Worm (Caenorhabditis elegans) whole organism, late embryonic: ENCODE measurements around the gene srx-8.

ENCODE experiments used
- F13H6.1 ChIP-seq: sonication (generic microtip); optimal IDR thresholded peaks from 2 replicates; lab custom pipeline; 2016; ENCODE audit warnings: missing genetic modification characterization, missing compliant biosample characterization
- Y22D7AL.16 ChIP-seq: sonication (generic microtip); optimal IDR thresholded peaks from 2 replicates; lab custom pipeline; 2016; ENCODE audit warnings: missing genetic modification characterization, missing compliant biosample characterization
- ceh-14 ChIP-seq: sonication (generic microtip); optimal IDR thresholded peaks from 2 replicates; lab custom pipeline; 2016; ENCODE audit warnings: missing genotype, missing genetic modification characterization, missing compliant biosample characterization
- ceh-19 ChIP-seq: fragments of 200-800 bp; sonication (Bioruptor generic); optimal IDR thresholded peaks from 2 replicates; lab custom pipeline; 2018; ENCODE audit warnings: mild to moderate bottlenecking, missing genetic modification characterization, missing compliant biosample characterization
- ceh-22 ChIP-seq: sonication (generic microtip); optimal IDR thresholded peaks from 2 replicates; lab custom pipeline; 2017; ENCODE audit warnings: missing biosample characterization, missing genetic modification characterization
- ceh-30 ChIP-seq: fragments of 150-350 bp; optimal IDR thresholded peaks from 2 replicates; lab custom pipeline; 2014; ENCODE audit warnings: missing biosample characterization, missing genetic modification characterization
- ceh-34 ChIP-seq: sonication (generic microtip); optimal IDR thresholded peaks from 2 replicates; lab custom pipeline; 2016; ENCODE audit warnings: mild to moderate bottlenecking, missing genetic modification characterization, missing compliant biosample characterization
- ceh-45 ChIP-seq: fragments of 200-800 bp; sonication (Bioruptor generic); IDR thresholded peaks from 2 replicates; pipeline ENCODE4 v1.3.6; 2022; ENCODE audit warnings: missing genetic modification reagents, missing genetic modification characterization, missing compliant biosample characterization
- ceh-48 ChIP-seq: sonication (generic microtip); optimal IDR thresholded peaks from 2 replicates; lab custom pipeline; 2016; ENCODE audit warnings: missing genetic modification characterization, inconsistent platforms, missing compliant biosample characterization
- ceh-6 ChIP-seq: fragments of 200-800 bp; sonication (Bioruptor generic); optimal IDR thresholded peaks from 2 replicates; lab custom pipeline; 2018; ENCODE audit warnings: mild to moderate bottlenecking, missing genetic modification characterization, missing compliant biosample characterization
- che-1 ChIP-seq: sonication (generic microtip); optimal IDR thresholded peaks from 2 replicates; lab custom pipeline; 2016; ENCODE audit warnings: mild to moderate bottlenecking, missing genetic modification characterization, missing compliant biosample characterization
- dmd-4 ChIP-seq: sonication (generic microtip); optimal IDR thresholded peaks from 2 replicates; lab custom pipeline; 2016; ENCODE audit warnings: borderline replicate concordance, missing genetic modification characterization, missing compliant biosample characterization
- dve-1 ChIP-seq: sonication (generic microtip); optimal IDR thresholded peaks from 2 replicates; lab custom pipeline; 2017; ENCODE audit warnings: antibody characterized with exemption, mild to moderate bottlenecking, missing genetic modification characterization, missing compliant biosample characterization
- elt-2 ChIP-seq: sonication (generic microtip); optimal IDR thresholded peaks from 2 replicates; lab custom pipeline; 2016; ENCODE audit warnings: missing genetic modification reagents, missing genetic modification characterization, missing compliant biosample characterization
- elt-4 ChIP-seq: sonication (generic microtip); optimal IDR thresholded peaks from 2 replicates; lab custom pipeline; 2016; ENCODE audit warnings: missing genetic modification characterization, missing compliant biosample characterization
- ets-4 ChIP-seq: sonication (generic microtip); optimal IDR thresholded peaks from 2 replicates; lab custom pipeline; 2016; ENCODE audit warnings: missing genetic modification characterization, missing compliant biosample characterization
- fkh-10 ChIP-seq: fragments of 150-350 bp; optimal IDR thresholded peaks from 2 replicates; lab custom pipeline; 2014; ENCODE audit warnings: missing biosample characterization, missing genetic modification reagents, missing genetic modification characterization
- fkh-6 ChIP-seq: sonication (generic microtip); optimal IDR thresholded peaks from 2 replicates; lab custom pipeline; 2016; ENCODE audit warnings: missing genetic modification characterization, missing compliant biosample characterization
- hlh-15 ChIP-seq: sonication (generic microtip); optimal IDR thresholded peaks from 2 replicates; lab custom pipeline; 2016; ENCODE audit warnings: missing genetic modification characterization, missing compliant biosample characterization
- hlh-6 ChIP-seq: sonication (generic microtip); optimal IDR thresholded peaks from 2 replicates; lab custom pipeline; 2016; ENCODE audit warnings: missing genotype, missing genetic modification characterization, missing compliant biosample characterization
- lim-6 ChIP-seq: sonication (generic microtip); optimal IDR thresholded peaks from 2 replicates; lab custom pipeline; 2016; ENCODE audit warnings: missing genetic modification characterization, missing compliant biosample characterization
- nfya-1 ChIP-seq: sonication (generic microtip); optimal IDR thresholded peaks from 2 replicates; lab custom pipeline; 2017; ENCODE audit warnings: missing genetic modification characterization, mild to moderate bottlenecking, missing compliant biosample characterization, antibody characterized with exemption, moderate library complexity
- nhr-11 ChIP-seq: fragments of 150-350 bp; optimal IDR thresholded peaks from 2 replicates; lab custom pipeline; 2014; ENCODE audit warnings: missing biosample characterization, missing genetic modification characterization
- nhr-232 ChIP-seq: sonication (generic microtip); optimal IDR thresholded peaks from 2 replicates; lab custom pipeline; 2016; ENCODE audit warnings: missing genetic modification characterization, missing compliant biosample characterization
- npax-4 ChIP-seq: sonication (generic microtip); optimal IDR thresholded peaks from 2 replicates; lab custom pipeline; 2016; ENCODE audit warnings: missing genetic modification characterization, missing compliant biosample characterization
- odd-2 ChIP-seq: sonication (generic microtip); optimal IDR thresholded peaks from 2 replicates; lab custom pipeline; 2017; ENCODE audit warnings: antibody characterized with exemption, mild to moderate bottlenecking, missing genetic modification characterization, missing compliant biosample characterization
- pat-9 ChIP-seq: fragments of 200-800 bp; sonication (Bioruptor generic); optimal IDR thresholded peaks from 2 replicates; lab custom pipeline; 2018; ENCODE audit warnings: mild to moderate bottlenecking, missing genetic modification characterization, moderate library complexity, missing compliant biosample characterization
- pqm-1 ChIP-seq: sonication (generic microtip); optimal IDR thresholded peaks from 2 replicates; lab custom pipeline; 2016; ENCODE audit warnings: missing genetic modification characterization, missing compliant biosample characterization
- ref-2 ChIP-seq: sonication (generic microtip); optimal IDR thresholded peaks from 2 replicates; lab custom pipeline; 2016; ENCODE audit warnings: missing genetic modification characterization, missing compliant biosample characterization
- rnt-1 ChIP-seq: sonication (generic microtip); optimal IDR thresholded peaks from 2 replicates; lab custom pipeline; 2016; ENCODE audit warnings: missing genetic modification characterization, missing compliant biosample characterization
- syd-9 ChIP-seq: sonication (generic microtip); optimal IDR thresholded peaks from 2 replicates; lab custom pipeline; 2016; ENCODE audit warnings: mild to moderate bottlenecking, missing genetic modification characterization, moderate library complexity, missing compliant biosample characterization
- tbx-7 ChIP-seq: sonication (generic microtip); optimal IDR thresholded peaks from 2 replicates; lab custom pipeline; 2016; ENCODE audit warnings: missing genotype, missing genetic modification characterization, missing compliant biosample characterization
- ttx-3 ChIP-seq: sonication (generic microtip); optimal IDR thresholded peaks from 2 replicates; lab custom pipeline; 2016; ENCODE audit warnings: missing genetic modification reagents, missing genetic modification characterization, missing compliant biosample characterization
- unc-3 ChIP-seq, 2 experiments: fragments of 200-800 bp in 1 of 2; sonication (Bioruptor generic) in 1 of 2; sonication (generic microtip) in 1 of 2; conservative IDR thresholded peaks in 1 of 2; optimal IDR thresholded peaks in 1 of 2; 2 replicates each; pipeline versions ENCODE4 v1.3.6 to Lab custom; 2016 to 2022; ENCODE audit warnings: missing compliant biosample characterization in 2 of 2, missing genetic modification characterization in 2 of 2, missing genetic modification reagents in 1 of 2
- unc-86 ChIP-seq: sonication (generic microtip); optimal IDR thresholded peaks from 2 replicates; lab custom pipeline; 2016; ENCODE audit warnings: missing genetic modification characterization, missing compliant biosample characterization
- ztf-16 ChIP-seq: sonication (generic microtip); optimal IDR thresholded peaks from 2 replicates; lab custom pipeline; 2017; ENCODE audit warnings: missing genetic modification characterization, missing compliant biosample characterization

Gene srx-8

ce11 chrV:568105-568504 lies 12.2 kb upstream of the srx-8 start, which contains the start of gene sri-72:
Gene sri-72 (minus strand): TSS chrV:568205.
- no peak for TF ChIP-seq pqm-1 (tag; lab: Kevin White, UChicago)
- TF ChIP-seq nhr-232: no peak
- no peak for TF ChIP-seq ceh-30 (tag; lab: Kevin White, UChicago)
- no peak for TF ChIP-seq ceh-48 (tag; lab: Kevin White, UChicago)
- no peak for TF ChIP-seq ref-2 (tag; lab: Kevin White, UChicago)
- TF ChIP-seq hlh-6: no peak

ce11 chrV:565984-566383 lies 10.0 kb upstream of the srx-8 start, which contains the start of gene sri-73:
Gene sri-73 (minus strand): TSS chrV:566084.
- TF ChIP-seq che-1 (tag; lab: Kevin White, UChicago): no peak
- TF ChIP-seq unc-3 (GFP tag; conservative IDR thresholded peaks at IDR 0.05; lab: Robert Waterston, UW): no peak
- no peak for TF ChIP-seq unc-3 (tag; optimal IDR thresholded peaks at IDR 0.05; lab: Kevin White, UChicago)
- TF ChIP-seq rnt-1 (tag; lab: Kevin White, UChicago): no peak
- TF ChIP-seq nhr-232: no peak
- no peak for TF ChIP-seq unc-86 (tag; lab: Kevin White, UChicago)
- TF ChIP-seq pat-9 (tag; lab: Kevin White, UChicago): no peak
- no peak for TF ChIP-seq Y22D7AL.16 (tag; lab: Kevin White, UChicago)
- TF ChIP-seq ceh-34 (tag; lab: Kevin White, UChicago): no peak
- TF ChIP-seq fkh-10 (GFP tag; lab: Kevin White, UChicago): no peak

DNA sequence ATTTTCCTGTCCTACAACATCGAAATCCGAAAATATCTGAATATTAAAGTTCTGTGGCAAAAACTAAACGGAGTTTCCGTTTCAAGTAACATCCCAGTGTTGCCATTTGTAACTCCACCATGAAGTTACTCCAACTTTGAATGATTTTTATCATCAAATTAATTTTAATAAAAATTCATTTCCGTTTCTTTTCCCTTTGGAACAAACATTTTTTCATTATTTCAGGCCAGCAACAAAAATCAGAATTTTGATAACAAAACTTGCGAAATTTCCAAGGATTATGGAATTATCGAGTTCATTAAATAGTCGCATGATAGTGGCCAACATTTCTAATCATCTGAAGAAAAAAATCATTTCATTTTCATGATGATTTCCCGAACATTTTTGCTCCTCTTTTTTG lies 6.9 kb upstream of the srx-8 start, which contains the start of gene C14C6.2:
Gene C14C6.2, plus strand, starts transcription at position 301 of the 400 bp plus-strand sequence.
- TF ChIP-seq ceh-22 (tag; lab: Kevin White, UChicago) (no peak), dve-1 (tag; lab: Kevin White, UChicago) (no peak), dmd-4 (tag; lab: Kevin White, UChicago) (no peak), ets-4 (tag; lab: Kevin White, UChicago) (no peak), pqm-1 (tag; lab: Kevin White, UChicago) (no peak), che-1 (tag; lab: Kevin White, UChicago) (no peak), elt-2 (tag; lab: Kevin White, UChicago) (no peak), ttx-3 (tag; lab: Kevin White, UChicago) (no peak), nfya-1 (tag; lab: Kevin White, UChicago) (no peak), npax-4 (no peak), nhr-11 (tag; lab: Kevin White, UChicago) (no peak), syd-9 (tag; lab: Kevin White, UChicago) (no peak), pat-9 (tag; lab: Kevin White, UChicago) (no peak), ztf-16 (tag; lab: Kevin White, UChicago) (no peak)

- TF ChIP-seq ceh-19 (GFP tag; lab: Kevin White, UChicago) (no peak), ceh-45 (GFP tag; lab: Robert Waterston, UW) (no peak), tbx-7 (tag; lab: Kevin White, UChicago) (no peak), fkh-6 (tag; lab: Kevin White, UChicago) (no peak), hlh-15 (no peak), nhr-232 (no peak), odd-2 (tag; lab: Kevin White, UChicago) (no peak), ceh-6 (GFP tag; lab: Kevin White, UChicago) (no peak), lim-6 (tag; lab: Kevin White, UChicago) (no peak), ttx-3 (tag; lab: Kevin White, UChicago) (no peak), nhr-11 (tag; lab: Kevin White, UChicago) (no peak), ceh-14 (tag; lab: Kevin White, UChicago) (no peak), F13H6.1 (tag; lab: Kevin White, UChicago) (no peak), elt-2 (tag; lab: Kevin White, UChicago) (no peak), elt-4 (tag; lab: Kevin White, UChicago) (no peak), ceh-22 (tag; lab: Kevin White, UChicago) (no peak)
These were observed 4.0 kb upstream of the srx-8 start, which contains the start of gene srx-7 for ce11 chrV:559940-560339. Gene srx-7 (plus strand): TSS chrV:560195.
